Worm (Caenorhabditis elegans): Measurements from ENCODE around the gene Y75B8A.24.

The Y75B8A.24 gene

ce11 chrIII:12215596-12215995 lies 58.0 kb downstream of the Y75B8A.24 start, which contains the start of gene Y75B8A.13:
TSS of gene Y75B8A.13 (minus strand) at chrIII:12215696.
- TF ChIP-seq ztf-11 (tag; optimal IDR thresholded peaks at IDR 0.05) (no peak), unc-62 (GFP tag; optimal IDR thresholded peaks at IDR 0.05) (no peak), hlh-1 (tag; optimal IDR thresholded peaks at IDR 0.05) (no peak), tbx-8 (GFP tag; optimal IDR thresholded peaks at IDR 0.05) (no peak), mls-2 (tag; optimal IDR thresholded peaks at IDR 0.05) (no peak), lsy-2 (tag; optimal IDR thresholded peaks at IDR 0.05) (no peak), lin-13 (tag; optimal IDR thresholded peaks at IDR 0.05) (no peak)

- no peak for TF ChIP-seq nhr-28 (tag; optimal IDR thresholded peaks at IDR 0.05)
- TF ChIP-seq ces-1 (GFP tag; optimal IDR thresholded peaks at IDR 0.05) = no peak
- no peak for TF ChIP-seq mls-2 (tag; optimal IDR thresholded peaks at IDR 0.05)
- TF ChIP-seq elt-3 (tag; optimal IDR thresholded peaks at IDR 0.05) = no peak
- TF ChIP-seq zip-8 (tag; optimal IDR thresholded peaks at IDR 0.05) = no peak
- no peak for TF ChIP-seq elt-1 (tag; optimal IDR thresholded peaks at IDR 0.05; ENCODE audit: borderline replicate concordance, insufficient read depth)
- no peak for TF ChIP-seq sem-2 (GFP tag; optimal IDR thresholded peaks at IDR 0.05)
- TF ChIP-seq unc-62 (GFP tag; optimal IDR thresholded peaks at IDR 0.05) = no peak
- TF ChIP-seq nhr-12 (tag; optimal IDR thresholded peaks at IDR 0.05) = no peak
- no peak for TF ChIP-seq mab-5 (tag; optimal IDR thresholded peaks at IDR 0.05)
- no peak for TF ChIP-seq snpc-4 (tag; optimal IDR thresholded peaks at IDR 0.05)
- TF ChIP-seq drap-1 (GFP tag; optimal IDR thresholded peaks at IDR 0.05) = no peak
- TF ChIP-seq flh-1 (GFP tag; optimal IDR thresholded peaks at IDR 0.05) = no peak
- no peak for TF ChIP-seq lin-32 (GFP tag; optimal IDR thresholded peaks at IDR 0.05)
- no peak for TF ChIP-seq hlh-1 (tag; optimal IDR thresholded peaks at IDR 0.05)
Measured at ce11 chrIII:12207574-12207973, 66.0 kb downstream of the Y75B8A.24 start.

ce11 chrIII:12205271-12205670 lies 68.3 kb downstream of the Y75B8A.24 start:
- TF ChIP-seq unc-39 (tag; optimal IDR thresholded peaks at IDR 0.05) (no peak), nhr-2 (tag; optimal IDR thresholded peaks at IDR 0.05) (no peak), lsy-2 (tag; optimal IDR thresholded peaks at IDR 0.05) (no peak), pha-4 (tag; optimal IDR thresholded peaks at IDR 0.05) (no peak), ceh-39 (tag; optimal IDR thresholded peaks at IDR 0.05) (no peak), hlh-1 (tag; optimal IDR thresholded peaks at IDR 0.05) (no peak), nhr-237 (tag; optimal IDR thresholded peaks at IDR 0.05) (no peak), sem-2 (GFP tag; optimal IDR thresholded peaks at IDR 0.05) (no peak)

- TF ChIP-seq ceh-43 (GFP tag; optimal IDR thresholded peaks at IDR 0.05) = no peak
- TF ChIP-seq ceh-39 (tag; optimal IDR thresholded peaks at IDR 0.05) = no peak
- no peak for TF ChIP-seq elt-1 (tag; optimal IDR thresholded peaks at IDR 0.05; ENCODE audit: borderline replicate concordance, insufficient read depth)
- no peak for TF ChIP-seq sem-2 (GFP tag; optimal IDR thresholded peaks at IDR 0.05)
- TF ChIP-seq unc-62 (GFP tag; optimal IDR thresholded peaks at IDR 0.05) = no peak
- no peak for TF ChIP-seq mep-1 (tag; optimal IDR thresholded peaks at IDR 0.05)
- TF ChIP-seq lsy-2 (tag; optimal IDR thresholded peaks at IDR 0.05) = no peak
- TF ChIP-seq cnd-1 (tag; optimal IDR thresholded peaks at IDR 0.05) = no peak
- no peak for TF ChIP-seq unc-120 (tag; optimal IDR thresholded peaks at IDR 0.05; ENCODE audit: poor library complexity, severe bottlenecking)
- no peak for TF ChIP-seq hlh-1 (tag; optimal IDR thresholded peaks at IDR 0.05)
- no peak for TF ChIP-seq M03D4.4 (tag; optimal IDR thresholded peaks at IDR 0.05)
- no peak for TF ChIP-seq ces-1 (GFP tag; optimal IDR thresholded peaks at IDR 0.05)
- no peak for TF ChIP-seq blmp-1 (tag; optimal IDR thresholded peaks at IDR 0.05)
Measured at ce11 chrIII:12202437-12202836, 71.1 kb downstream of the Y75B8A.24 start, which contains the start of gene osm-12. TSS of gene osm-12 (minus strand) at chrIII:12202537.
